ENCODE assay signal across 1 worm cellular context in genomic region chrX:6735494-6735893, ce11.
TF ChIP-seq lines count a peak whose summit lies in the region.

No protein-coding gene starts in this region.

TF ChIP-seq in whole organism, L1 larva, 84 proteins besides CTCF, POLR2A, EP300 and RAD21 (continued from another document):
- TF ChIP-seq nhr-12 (tag; optimal IDR thresholded peaks at IDR 0.05; lab: Kevin White, UChicago) (no peak), ceh-90 (tag; optimal IDR thresholded peaks at IDR 0.05; lab: Kevin White, UChicago) (no peak), nhr-11 (tag; optimal IDR thresholded peaks at IDR 0.05; lab: Kevin White, UChicago) (peak; percentile 32), nhr-90 (tag; optimal IDR thresholded peaks at IDR 0.05; lab: Kevin White, UChicago; ENCODE audit: poor library complexity) (peak; percentile 8), nhr-19 (GFP tag; conservative IDR thresholded peaks at IDR 0.05; lab: Robert Waterston, UW) (peak; percentile 79), elt-3 (tag; optimal IDR thresholded peaks at IDR 0.05; lab: Kevin White, UChicago) (peak in 2 of 6 experiments; percentile 16 to 63), sptf-1 (tag; optimal IDR thresholded peaks at IDR 0.05; lab: Kevin White, UChicago) (no peak), sox-4 (tag; optimal IDR thresholded peaks at IDR 0.05; lab: Kevin White, UChicago) (no peak), mep-1 (tag; optimal IDR thresholded peaks at IDR 0.05; lab: Kevin White, UChicago) (peak; percentile 61), jun-1 (tag; optimal IDR thresholded peaks at IDR 0.05; lab: Kevin White, UChicago) (no peak), unc-98 (GFP tag; IDR thresholded peaks at IDR 0.05; lab: Robert Waterston, UW) (no peak), ceh-8 (GFP tag; optimal IDR thresholded peaks at IDR 0.05; lab: Kevin White, UChicago) (no peak), lin-14 (GFP tag; optimal IDR thresholded peaks at IDR 0.05; lab: Kevin White, UChicago) (peak; percentile 80), xbp-1 (tag; optimal IDR thresholded peaks at IDR 0.05; lab: Kevin White, UChicago) (peak; percentile 39), zip-4 (GFP tag; optimal IDR thresholded peaks at IDR 0.05; lab: Kevin White, UChicago) (no peak), nhr-71 (tag; optimal IDR thresholded peaks at IDR 0.05; lab: Kevin White, UChicago) (peak; percentile 88), irx-1 (tag; optimal IDR thresholded peaks at IDR 0.05; lab: Kevin White, UChicago) (peak; percentile 0), C16A3.4 (tag; optimal IDR thresholded peaks at IDR 0.05; lab: Kevin White, UChicago) (peak; percentile 39), pqm-1 (tag; optimal IDR thresholded peaks at IDR 0.05; lab: Kevin White, UChicago) (no peak), egl-27 (tag; optimal IDR thresholded peaks at IDR 0.05; lab: Kevin White, UChicago) (no peak), nhr-20 (tag; optimal IDR thresholded peaks at IDR 0.05; lab: Kevin White, UChicago) (peak; percentile 77), lin-39 (tag; optimal IDR thresholded peaks at IDR 0.05; lab: Kevin White, UChicago) (no peak), nhr-77 (tag; optimal IDR thresholded peaks at IDR 0.05; lab: Kevin White, UChicago) (no peak), elt-2 (tag; optimal IDR thresholded peaks at IDR 0.05; lab: Kevin White, UChicago) (no peak)
